Worm (Caenorhabditis elegans): ENCODE results near the gene F21C10.18.

Gene F21C10.18

ce11 chrV:9109281-9109680, 962 bp downstream of the F21C10.18 start, which contains the start of gene pqn-31:
TSS of gene pqn-31 (plus strand) at chrV:9109581.
- TF ChIP-seq aly-1 (tag; optimal IDR thresholded peaks at IDR 0.05) (no peak), tra-4 (tag; optimal IDR thresholded peaks at IDR 0.05) (no peak), ets-7 (tag; optimal IDR thresholded peaks at IDR 0.05) (no peak), B0310.2 (tag; optimal IDR thresholded peaks at IDR 0.05) (no peak), ceh-36 (tag; optimal IDR thresholded peaks at IDR 0.05) (no peak), pes-1 (GFP tag; IDR thresholded peaks at IDR 0.05) (no peak), flt-1 (GFP tag; IDR thresholded peaks at IDR 0.05) (no peak), sea-1 (GFP tag; conservative IDR thresholded peaks at IDR 0.05) (no peak), ama-1 (optimal IDR thresholded peaks at IDR 0.05) (no peak), F13C5.2 (tag; optimal IDR thresholded peaks at IDR 0.05) (no peak), hmbx-1 (tag; optimal IDR thresholded peaks at IDR 0.05) (no peak), hmg-4 (GFP tag; optimal IDR thresholded peaks at IDR 0.05) (no peak), hnd-1 (tag; optimal IDR thresholded peaks at IDR 0.05) (no peak)

- TF ChIP-seq ceh-13 (GFP tag; optimal IDR thresholded peaks at IDR 0.05) (no peak), tra-4 (tag; optimal IDR thresholded peaks at IDR 0.05) (no peak), tbx-37 (GFP tag; conservative IDR thresholded peaks at IDR 0.05) (no peak), flt-1 (GFP tag; IDR thresholded peaks at IDR 0.05) (no peak), ceh-36 (tag; optimal IDR thresholded peaks at IDR 0.05) (no peak), hmg-4 (GFP tag; optimal IDR thresholded peaks at IDR 0.05) (no peak), F13C5.2 (tag; optimal IDR thresholded peaks at IDR 0.05) (no peak), tbx-11 (GFP tag; IDR thresholded peaks at IDR 0.05) (no peak), hnd-1 (tag; optimal IDR thresholded peaks at IDR 0.05) (no peak), pes-1 (GFP tag; IDR thresholded peaks at IDR 0.05) (no peak), B0310.2 (tag; optimal IDR thresholded peaks at IDR 0.05) (no peak), scrt-1 (GFP tag; IDR thresholded peaks at IDR 0.05) (no peak), aly-1 (tag; optimal IDR thresholded peaks at IDR 0.05) (no peak), ama-1 (optimal IDR thresholded peaks at IDR 0.05) (no peak)
Measured at ce11 chrV:9111957-9112356, 3.6 kb downstream of the F21C10.18 start.

ce11 chrV:9112467-9112866, 4.1 kb downstream of the F21C10.18 start, which contains the start of gene F21C10.7:
TSS of gene F21C10.7 (plus strand) at chrV:9112767.
- TF ChIP-seq tbx-11 (GFP tag; IDR thresholded peaks at IDR 0.05), result no peak
- TF ChIP-seq tra-4 (tag; optimal IDR thresholded peaks at IDR 0.05), result no peak
- TF ChIP-seq F13C5.2 (tag; optimal IDR thresholded peaks at IDR 0.05), result no peak
- no peak for TF ChIP-seq hmbx-1 (tag; optimal IDR thresholded peaks at IDR 0.05)
- no peak for TF ChIP-seq aly-1 (tag; optimal IDR thresholded peaks at IDR 0.05)
- TF ChIP-seq hnd-1 (tag; optimal IDR thresholded peaks at IDR 0.05), result no peak
- no peak for TF ChIP-seq sea-1 (GFP tag; conservative IDR thresholded peaks at IDR 0.05)
- TF ChIP-seq ama-1 (optimal IDR thresholded peaks at IDR 0.05), result no peak
- no peak for TF ChIP-seq hmg-4 (GFP tag; optimal IDR thresholded peaks at IDR 0.05)
- TF ChIP-seq ceh-13 (GFP tag; optimal IDR thresholded peaks at IDR 0.05), result no peak
- TF ChIP-seq scrt-1 (GFP tag; IDR thresholded peaks at IDR 0.05), result no peak

- TF ChIP-seq flt-1 (GFP tag; IDR thresholded peaks at IDR 0.05) (no peak), ama-1 (optimal IDR thresholded peaks at IDR 0.05) (no peak), ceh-36 (tag; optimal IDR thresholded peaks at IDR 0.05) (no peak), ceh-13 (GFP tag; optimal IDR thresholded peaks at IDR 0.05) (no peak), hmbx-1 (tag; optimal IDR thresholded peaks at IDR 0.05) (no peak), tra-4 (tag; optimal IDR thresholded peaks at IDR 0.05) (no peak), scrt-1 (GFP tag; IDR thresholded peaks at IDR 0.05) (no peak), tbx-11 (GFP tag; IDR thresholded peaks at IDR 0.05) (no peak), pes-1 (GFP tag; IDR thresholded peaks at IDR 0.05) (no peak), tbx-37 (GFP tag; conservative IDR thresholded peaks at IDR 0.05) (no peak), hnd-1 (tag; optimal IDR thresholded peaks at IDR 0.05) (no peak), hmg-4 (GFP tag; optimal IDR thresholded peaks at IDR 0.05) (no peak), F13C5.2 (tag; optimal IDR thresholded peaks at IDR 0.05) (no peak), aly-1 (tag; optimal IDR thresholded peaks at IDR 0.05) (no peak)
Measured at ce11 chrV:9122004-9122403, 13.7 kb downstream of the F21C10.18 start, which contains the start of gene F21C10.13. TSS of gene F21C10.13 (plus strand) at chrV:9122304.

- TF ChIP-seq aly-1 (tag; optimal IDR thresholded peaks at IDR 0.05) (no peak), hnd-1 (tag; optimal IDR thresholded peaks at IDR 0.05) (no peak), flt-1 (GFP tag; IDR thresholded peaks at IDR 0.05) (no peak), ets-7 (tag; optimal IDR thresholded peaks at IDR 0.05) (no peak), tra-4 (tag; optimal IDR thresholded peaks at IDR 0.05) (no peak), B0310.2 (tag; optimal IDR thresholded peaks at IDR 0.05) (no peak), scrt-1 (GFP tag; IDR thresholded peaks at IDR 0.05) (no peak)
Measured at ce11 chrV:9123186-9123585, 14.9 kb downstream of the F21C10.18 start, which contains the start of gene F21C10.11. TSS of gene F21C10.11 (plus strand) at chrV:9123486.

ce11 chrV:9124180-9124579, 15.9 kb downstream of the F21C10.18 start, which contains the start of gene F21C10.6:
TSS of gene F21C10.6 (plus strand) at chrV:9124480.
- no peak for TF ChIP-seq tbx-11 (GFP tag; IDR thresholded peaks at IDR 0.05)
- no peak for TF ChIP-seq sea-1 (GFP tag; conservative IDR thresholded peaks at IDR 0.05)
- no peak for TF ChIP-seq tra-4 (tag; optimal IDR thresholded peaks at IDR 0.05)
- TF ChIP-seq scrt-1 (GFP tag; IDR thresholded peaks at IDR 0.05), result no peak
- no peak for TF ChIP-seq hnd-1 (tag; optimal IDR thresholded peaks at IDR 0.05)
- no peak for TF ChIP-seq ceh-36 (tag; optimal IDR thresholded peaks at IDR 0.05)
- no peak for TF ChIP-seq hmg-4 (GFP tag; optimal IDR thresholded peaks at IDR 0.05)
- no peak for TF ChIP-seq ceh-13 (GFP tag; optimal IDR thresholded peaks at IDR 0.05)
- TF ChIP-seq tbx-37 (GFP tag; conservative IDR thresholded peaks at IDR 0.05), result no peak
- no peak for TF ChIP-seq F13C5.2 (tag; optimal IDR thresholded peaks at IDR 0.05)
- TF ChIP-seq aly-1 (tag; optimal IDR thresholded peaks at IDR 0.05), result no peak
- no peak for TF ChIP-seq B0310.2 (tag; optimal IDR thresholded peaks at IDR 0.05)

ce11 chrV:9125345-9125744, 17.0 kb downstream of the F21C10.18 start, which contains the start of gene F21C10.5:
TSS of gene F21C10.5 (plus strand) at chrV:9125645.
- TF ChIP-seq hnd-1 (tag; optimal IDR thresholded peaks at IDR 0.05) (no peak), B0310.2 (tag; optimal IDR thresholded peaks at IDR 0.05) (no peak)

ce11 chrV:9126316-9126715, 18.0 kb downstream of the F21C10.18 start, which contains the start of gene F21C10.4:
TSS of gene F21C10.4 (plus strand) at chrV:9126616.
- no peak for TF ChIP-seq ceh-36 (tag; optimal IDR thresholded peaks at IDR 0.05)
- no peak for TF ChIP-seq ets-7 (tag; optimal IDR thresholded peaks at IDR 0.05)
- no peak for TF ChIP-seq tbx-37 (GFP tag; conservative IDR thresholded peaks at IDR 0.05)
- no peak for TF ChIP-seq B0310.2 (tag; optimal IDR thresholded peaks at IDR 0.05)
- no peak for TF ChIP-seq pes-1 (GFP tag; IDR thresholded peaks at IDR 0.05)
- TF ChIP-seq F13C5.2 (tag; optimal IDR thresholded peaks at IDR 0.05), result no peak
- no peak for TF ChIP-seq hnd-1 (tag; optimal IDR thresholded peaks at IDR 0.05)
- TF ChIP-seq scrt-1 (GFP tag; IDR thresholded peaks at IDR 0.05), result no peak
- TF ChIP-seq ama-1 (optimal IDR thresholded peaks at IDR 0.05), result no peak
- TF ChIP-seq sea-1 (GFP tag; conservative IDR thresholded peaks at IDR 0.05), result no peak
- no peak for TF ChIP-seq tbx-11 (GFP tag; IDR thresholded peaks at IDR 0.05)
- no peak for TF ChIP-seq ceh-13 (GFP tag; optimal IDR thresholded peaks at IDR 0.05)
- no peak for TF ChIP-seq tra-4 (tag; optimal IDR thresholded peaks at IDR 0.05)
- no peak for TF ChIP-seq flt-1 (GFP tag; IDR thresholded peaks at IDR 0.05)
- TF ChIP-seq aly-1 (tag; optimal IDR thresholded peaks at IDR 0.05), result no peak
- TF ChIP-seq hmbx-1 (tag; optimal IDR thresholded peaks at IDR 0.05), result no peak
- TF ChIP-seq hmg-4 (GFP tag; optimal IDR thresholded peaks at IDR 0.05), result no peak
